Fruit fly (Drosophila melanogaster) whole organism, pupa: ENCODE data around the gene CG17959.

Experiments used
- CG10348 ChIP-seq: fragments of 200-800 bp; sonication (Bioruptor generic); IDR thresholded peaks from 2 replicates; pipeline ENCODE4 v1.3.6; 2022; ENCODE audit warnings: missing biosample characterization, missing genetic modification characterization
- CG12605 ChIP-seq: fragments of 200-800 bp; sonication (Bioruptor generic); IDR thresholded peaks from 2 replicates; pipeline ENCODE4 v1.3.6; 2022; ENCODE audit warnings: missing biosample characterization, missing genetic modification characterization
- CG13204 ChIP-seq: fragments of 200-800 bp; sonication (Bioruptor generic); optimal IDR thresholded peaks from 2 replicates; lab custom pipeline; 2018; ENCODE audit warnings: missing biosample characterization, mild to moderate bottlenecking, missing genetic modification characterization, moderate library complexity
- CG14655 ChIP-seq: fragments of 200-800 bp; sonication (Bioruptor generic); optimal IDR thresholded peaks from 3 replicates; lab custom pipeline; 2017; ENCODE audit warnings: mild to moderate bottlenecking, missing biosample characterization, missing genetic modification reagents, missing genetic modification characterization
- CG15710 ChIP-seq: fragments of 200-800 bp; sonication (Bioruptor generic); optimal IDR thresholded peaks from 2 replicates; lab custom pipeline; 2018; ENCODE audit warnings: missing biosample characterization, mild to moderate bottlenecking, missing genetic modification characterization, moderate library complexity
- CG17806 ChIP-seq: fragments of 200-800 bp; sonication (Bioruptor generic); optimal IDR thresholded peaks from 2 replicates; lab custom pipeline; 2018; ENCODE audit warnings: missing biosample characterization, mild to moderate bottlenecking, missing genetic modification characterization, moderate library complexity
- CG32121 ChIP-seq: fragments of 200-800 bp; sonication (Bioruptor generic); IDR thresholded peaks from 2 replicates; pipeline ENCODE4 v1.3.6; 2022; ENCODE audit warnings: missing biosample characterization, missing genetic modification characterization
- CG34367 ChIP-seq: fragments of 200-800 bp; sonication (Bioruptor generic); optimal IDR thresholded peaks from 2 replicates; lab custom pipeline; 2018; ENCODE audit warnings: missing biosample characterization, mild to moderate bottlenecking, missing genetic modification characterization
- CG4496 ChIP-seq: fragments of 200-800 bp; sonication (Bioruptor generic); IDR thresholded peaks from 3 replicates; pipeline ENCODE4 v1.3.6; 2022; ENCODE audit warnings: missing biosample characterization, missing genetic modification characterization
- CG8159 ChIP-seq: fragments of 200-800 bp; sonication (Bioruptor generic); optimal IDR thresholded peaks from 3 replicates; lab custom pipeline; 2018; ENCODE audit warnings: missing biosample characterization, mild to moderate bottlenecking, missing genetic modification characterization, moderate library complexity
- CG8301 ChIP-seq: fragments of 200-800 bp; sonication (Bioruptor generic); optimal IDR thresholded peaks from 2 replicates; lab custom pipeline; 2018; ENCODE audit warnings: missing biosample characterization, mild to moderate bottlenecking, missing genetic modification characterization
- CG9948 ChIP-seq: fragments of 200-800 bp; sonication (Bioruptor generic); optimal IDR thresholded peaks from 2 replicates; lab custom pipeline; 2018; ENCODE audit warnings: missing biosample characterization, mild to moderate bottlenecking, missing genetic modification characterization, moderate library complexity
- D1 ChIP-seq: fragments of 200-800 bp; sonication (Bioruptor generic); optimal IDR thresholded peaks from 2 replicates; lab custom pipeline; 2018; ENCODE audit warnings: missing biosample characterization, mild to moderate bottlenecking, missing genetic modification characterization, moderate library complexity
- EcR ChIP-seq: fragments of 200-800 bp; sonication (Bioruptor generic); optimal IDR thresholded peaks from 3 replicates; lab custom pipeline; 2019; ENCODE audit warnings: missing biosample characterization, missing genetic modification characterization, mild to moderate bottlenecking, moderate library complexity, missing genetic modification reagents
- Ets98B ChIP-seq: fragments of 200-800 bp; sonication (Bioruptor generic); IDR thresholded peaks from 2 replicates; pipeline ENCODE4 v1.3.6; 2022; ENCODE audit warnings: missing biosample characterization, missing genetic modification characterization
- Pif1A ChIP-seq: fragments of 200-800 bp; sonication (Bioruptor generic); optimal IDR thresholded peaks from 3 replicates; lab custom pipeline; 2016; ENCODE audit warnings: missing biosample characterization, missing genetic modification characterization
- Pif1B ChIP-seq: fragments of 200-800 bp; sonication (Bioruptor generic); optimal IDR thresholded peaks from 3 replicates; lab custom pipeline; 2016; ENCODE audit warnings: missing biosample characterization, missing genetic modification characterization
- Snoo ChIP-seq: fragments of 200-800 bp; sonication (Bioruptor generic); optimal IDR thresholded peaks from 3 replicates; lab custom pipeline; 2017; ENCODE audit warnings: missing biosample characterization, mild to moderate bottlenecking, missing genetic modification characterization, inconsistent platforms
- fd96Ca ChIP-seq: fragments of 200-800 bp; sonication (Bioruptor generic); IDR thresholded peaks from 3 replicates; pipeline ENCODE4 v1.3.6; 2022; ENCODE audit warnings: missing biosample characterization, missing genetic modification characterization
- gl ChIP-seq: fragments of 200-800 bp; sonication (Bioruptor generic); optimal IDR thresholded peaks from 2 replicates; lab custom pipeline; 2018; ENCODE audit warnings: missing biosample characterization, mild to moderate bottlenecking, missing genetic modification characterization
- rn ChIP-seq: fragments of 200-800 bp; sonication (Bioruptor generic); IDR thresholded peaks from 2 replicates; pipeline ENCODE4 v1.3.6; 2022; ENCODE audit warnings: missing biosample characterization, missing genetic modification characterization

CG17959 gene

dm6 chrX:2980290-2980689, 33.4 kb downstream of the CG17959 start:
- TF ChIP-seq Snoo: no peak
- no peak for TF ChIP-seq CG8159 (tag; lab: Kevin White, UChicago)
- TF ChIP-seq CG14655 (GFP tag; lab: Kevin White, UChicago): no peak
- TF ChIP-seq D1: no peak

DNA sequence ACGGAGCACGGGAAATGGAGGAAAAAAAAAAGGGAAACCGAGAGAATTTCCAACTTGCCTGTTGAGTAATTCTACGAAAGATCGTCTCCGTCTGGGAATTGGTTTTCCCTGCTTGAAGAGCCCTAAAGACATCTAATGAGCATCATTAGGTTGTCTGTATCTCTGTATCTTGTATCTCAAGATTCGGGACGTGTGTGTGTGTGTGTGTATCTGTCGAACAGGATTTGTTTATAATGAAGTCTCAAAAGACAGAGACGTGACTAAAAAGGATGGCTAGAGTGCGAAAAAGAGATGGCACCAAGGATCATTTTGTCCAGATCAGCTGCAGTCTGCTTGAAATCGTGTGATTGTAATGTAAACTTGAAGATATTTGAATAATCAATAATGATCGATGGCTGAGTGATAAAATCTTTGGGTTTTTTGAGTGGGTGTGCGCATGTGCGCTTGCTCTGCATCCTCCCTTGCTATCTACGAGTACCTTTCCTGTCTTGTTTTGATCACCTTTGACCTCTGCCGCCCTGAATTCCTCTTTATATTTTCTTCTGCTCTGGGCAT, 35.6 kb downstream of the CG17959 start:
- TF ChIP-seq CG34367 (tag; lab: Kevin White, UChicago): no peak
- no peak for TF ChIP-seq fd96Ca (GFP tag; lab: Robert Waterston, UW)
- no peak for TF ChIP-seq CG15710 (tag; lab: Kevin White, UChicago)
- TF ChIP-seq CG12605 (GFP tag; lab: Robert Waterston, UW): no peak
- TF ChIP-seq CG17806 (tag; lab: Kevin White, UChicago): no peak
- no peak for TF ChIP-seq CG13204 (GFP tag; lab: Kevin White, UChicago)
- TF ChIP-seq Snoo: no peak
- TF ChIP-seq CG32121: no peak
- TF ChIP-seq rn (GFP tag; lab: Robert Waterston, UW): no peak
- no peak for TF ChIP-seq CG9948 (tag; lab: Kevin White, UChicago)
- TF ChIP-seq D1: no peak
- TF ChIP-seq EcR (GFP tag; lab: Kevin White, UChicago): no peak

DNA sequence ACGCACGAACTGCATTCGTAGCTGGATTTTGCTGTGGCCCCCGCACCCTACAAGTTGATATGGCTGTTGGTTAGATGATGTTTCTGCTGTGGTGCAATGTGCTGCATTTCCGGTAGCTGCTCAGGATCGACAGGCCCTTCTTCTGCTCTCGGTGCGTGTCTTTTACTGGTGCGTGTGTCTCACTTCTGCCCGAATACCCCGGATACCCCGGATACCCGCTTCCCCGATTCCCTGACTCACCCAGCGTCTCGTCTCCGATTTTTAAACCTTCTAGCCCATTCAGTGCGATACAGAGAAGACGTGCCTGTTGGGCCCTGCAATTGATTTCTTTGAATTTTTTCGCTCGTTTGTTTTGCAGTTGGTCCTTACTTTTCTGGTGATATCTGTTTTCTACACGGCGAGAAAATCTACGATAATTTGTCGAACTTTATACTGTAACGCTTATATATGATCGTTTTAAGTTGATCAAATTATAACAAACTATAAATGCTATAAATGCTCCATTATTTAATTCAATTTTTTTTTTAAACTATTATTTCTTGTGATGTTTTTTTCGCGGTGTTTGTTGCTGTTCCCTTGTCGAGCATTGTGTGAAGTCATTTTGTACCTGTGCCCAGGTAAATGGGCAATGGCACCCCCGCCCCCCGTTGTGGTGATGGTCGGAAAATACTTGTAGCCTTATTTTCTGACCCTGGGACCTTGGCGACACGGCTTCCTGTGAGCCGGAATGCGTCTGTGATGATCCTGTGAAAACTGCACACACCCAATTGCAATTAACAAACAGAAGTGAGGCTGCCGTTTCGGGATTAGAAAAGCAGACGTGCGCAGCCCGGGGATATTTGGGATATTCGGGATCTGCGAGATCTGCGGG, 38.2 kb downstream of the CG17959 start:
- TF ChIP-seq CG15710 (tag; lab: Kevin White, UChicago) (peak; percentile 89), Snoo (peak; percentile 77), CG8301 (peak; percentile 9), fd96Ca (GFP tag; lab: Robert Waterston, UW) (no peak), CG17806 (tag; lab: Kevin White, UChicago) (peak; percentile 91), CG4496 (GFP tag; lab: Robert Waterston, UW) (0 out of 3 replicates have a peak, but pooled peaks have one; percentile 17), CG8159 (tag; lab: Kevin White, UChicago) (peak; percentile 90), gl (tag; lab: Kevin White, UChicago) (peak; percentile 66), Ets98B (no peak), CG9948 (tag; lab: Kevin White, UChicago) (peak; percentile 87), rn (GFP tag; lab: Robert Waterston, UW) (no peak), EcR (GFP tag; lab: Kevin White, UChicago) (peak; percentile 61), CG34367 (tag; lab: Kevin White, UChicago) (peak; percentile 82), CG10348 (GFP tag; lab: Robert Waterston, UW) (no peak), CG14655 (GFP tag; lab: Kevin White, UChicago) (peak; percentile 46), CG13204 (GFP tag; lab: Kevin White, UChicago) (peak; percentile 53), Pif1A (peak; percentile 67), Pif1B (GFP tag; lab: Kevin White, UChicago) (peak; percentile 75), D1 (peak; percentile 65), CG12605 (GFP tag; lab: Robert Waterston, UW) (peak; percentile 52; the same call in 1 of the 2 replicates), CG32121 (no peak)
- TF ChIP-seq, all 21 proteins: peak for 16

dm6 chrX:2987320-2987719, 40.4 kb downstream of the CG17959 start:
- no peak for TF ChIP-seq rn (GFP tag; lab: Robert Waterston, UW)
- TF ChIP-seq CG8159 (tag; lab: Kevin White, UChicago): no peak
- TF ChIP-seq gl (tag; lab: Kevin White, UChicago): no peak
- TF ChIP-seq Pif1A: no peak
- no peak for TF ChIP-seq Pif1B (GFP tag; lab: Kevin White, UChicago)
- TF ChIP-seq Ets98B: no peak
- TF ChIP-seq CG8301: no peak
- TF ChIP-seq CG4496 (GFP tag; lab: Robert Waterston, UW): no peak
- TF ChIP-seq EcR (GFP tag; lab: Kevin White, UChicago): no peak
- no peak for TF ChIP-seq CG13204 (GFP tag; lab: Kevin White, UChicago)
- no peak for TF ChIP-seq CG34367 (tag; lab: Kevin White, UChicago)
- TF ChIP-seq Snoo: no peak
- TF ChIP-seq CG9948 (tag; lab: Kevin White, UChicago): no peak
- TF ChIP-seq CG12605 (GFP tag; lab: Robert Waterston, UW): no peak

dm6 chrX:2989332-2989731, 42.4 kb downstream of the CG17959 start:
- TF ChIP-seq rn (GFP tag; lab: Robert Waterston, UW) (no peak), CG17806 (tag; lab: Kevin White, UChicago) (no peak), CG8159 (tag; lab: Kevin White, UChicago) (no peak), Pif1B (GFP tag; lab: Kevin White, UChicago) (no peak), CG13204 (GFP tag; lab: Kevin White, UChicago) (no peak), CG34367 (tag; lab: Kevin White, UChicago) (no peak), CG15710 (tag; lab: Kevin White, UChicago) (no peak), CG32121 (no peak), Snoo (no peak), Pif1A (no peak), CG9948 (tag; lab: Kevin White, UChicago) (no peak), Ets98B (no peak)

DNA sequence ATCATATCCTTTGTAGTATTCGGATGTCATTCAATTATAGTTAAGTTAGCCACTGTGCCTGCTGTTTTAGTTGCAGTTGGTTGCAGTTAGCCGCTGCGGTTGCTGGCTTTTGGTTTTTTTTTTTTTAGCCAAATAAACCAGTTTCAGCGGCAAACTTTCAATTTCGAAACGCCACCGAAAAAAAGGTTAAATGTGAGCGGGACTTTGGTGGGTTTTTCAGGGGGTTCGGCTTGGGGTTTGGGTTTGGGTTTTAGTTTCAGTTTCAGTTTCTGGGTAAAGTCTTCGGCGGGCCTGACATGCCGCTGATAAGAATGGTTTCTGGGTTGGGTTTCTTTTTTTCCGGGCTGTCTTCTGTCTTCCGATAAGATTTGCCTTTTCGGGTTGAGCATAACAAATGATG, 44.1 kb downstream of the CG17959 start:
- TF ChIP-seq CG17806 (tag; lab: Kevin White, UChicago) (no peak), CG8159 (tag; lab: Kevin White, UChicago) (no peak), rn (GFP tag; lab: Robert Waterston, UW) (no peak), CG12605 (GFP tag; lab: Robert Waterston, UW) (no peak), CG9948 (tag; lab: Kevin White, UChicago) (no peak), CG15710 (tag; lab: Kevin White, UChicago) (no peak), gl (tag; lab: Kevin White, UChicago) (no peak), D1 (no peak), CG14655 (GFP tag; lab: Kevin White, UChicago) (no peak)
